Worm (Caenorhabditis elegans) whole organism, L4 larva: ENCODE data around the gene rhi-1.

ENCODE experiments used
- D1046.2 ChIP-seq: fragments of 200-800 bp; sonication (Bioruptor generic); IDR thresholded peaks from 2 replicates; pipeline ENCODE4 v1.3.6; 2022; ENCODE audit warnings: missing genetic modification characterization, missing compliant biosample characterization
- F26F4.8 ChIP-seq: fragments of 200-800 bp; sonication (Bioruptor generic); conservative IDR thresholded peaks from 2 replicates; pipeline ENCODE4 v1.3.6; 2022; ENCODE audit warnings: missing genetic modification characterization, missing compliant biosample characterization
- F44E2.7 ChIP-seq: fragments of 200-800 bp; sonication (Bioruptor generic); IDR thresholded peaks from 2 replicates; pipeline ENCODE4 v2.1.2; 2022; ENCODE audit warnings: missing genetic modification characterization, missing compliant biosample characterization
- F49E8.2 ChIP-seq: sonication (generic microtip); optimal IDR thresholded peaks from 2 replicates; lab custom pipeline; 2016; ENCODE audit warnings: missing compliant biosample characterization, mild to moderate bottlenecking, missing genetic modification characterization, borderline replicate concordance
- T20F7.1 ChIP-seq: fragments of 200-800 bp; sonication (Bioruptor generic); optimal IDR thresholded peaks from 2 replicates; lab custom pipeline; 2018; ENCODE audit warnings: mild to moderate bottlenecking, missing genetic modification characterization, missing compliant biosample characterization
- Y48G9A.11 ChIP-seq: fragments of 200-800 bp; sonication (Bioruptor generic); IDR thresholded peaks from 2 replicates; pipeline ENCODE4 v1.3.6; 2022; ENCODE audit warnings: missing genetic modification reagents, missing genetic modification characterization, missing compliant biosample characterization
- Y5F2A.4 ChIP-seq: fragments of 200-800 bp; sonication (Bioruptor generic); optimal IDR thresholded peaks from 2 replicates; lab custom pipeline; 2018; ENCODE audit warnings: mild to moderate bottlenecking, missing genetic modification characterization, missing compliant biosample characterization
- Y75B8A.6 ChIP-seq: fragments of 200-800 bp; sonication (Bioruptor generic); IDR thresholded peaks from 2 replicates; pipeline ENCODE4 v1.3.6; 2022; ENCODE audit warnings: missing genetic modification reagents, missing genetic modification characterization, missing compliant biosample characterization
- aha-1 ChIP-seq: fragments of 150-350 bp; peaks from one replicate; lab custom pipeline; 2014; ENCODE audit warnings: missing biosample characterization, missing genetic modification characterization
- aly-2 ChIP-seq: sonication (generic microtip); optimal IDR thresholded peaks from 2 replicates; lab custom pipeline; 2018; ENCODE audit warnings: missing biosample characterization, missing genetic modification characterization
- ceh-44 ChIP-seq: fragments of 200-800 bp; sonication (Bioruptor generic); IDR thresholded peaks from 2 replicates; pipeline ENCODE4 v1.3.6; 2022; ENCODE audit warnings: missing genetic modification reagents, missing genetic modification characterization, missing compliant biosample characterization
- cey-2 ChIP-seq: sonication (generic microtip); optimal IDR thresholded peaks from 3 replicates; lab custom pipeline; 2017; ENCODE audit warnings: missing genetic modification characterization, mild to moderate bottlenecking, missing compliant biosample characterization, antibody characterized with exemption, borderline replicate concordance; ENCODE audit not compliant: insufficient read depth
- daf-16 ChIP-seq, 3 experiments: sonication (generic microtip); optimal IDR thresholded peaks; 2 replicates each; lab custom pipeline; 2016 to 2017; ENCODE audit warnings: missing genetic modification characterization in 3 of 3, missing genetic modification reagents in 3 of 3, mild to moderate bottlenecking in 2 of 3, missing compliant biosample characterization in 2 of 3, missing biosample characterization in 1 of 3, moderate library complexity in 1 of 3
- daf-19 ChIP-seq: fragments of 200-800 bp; sonication (Bioruptor generic); conservative IDR thresholded peaks from 2 replicates; pipeline ENCODE4 v1.3.6; 2022; ENCODE audit warnings: missing genetic modification characterization, missing compliant biosample characterization
- dmd-6 ChIP-seq: fragments of 200-800 bp; sonication (Bioruptor generic); IDR thresholded peaks from 2 replicates; pipeline ENCODE4 v1.3.6; 2022; ENCODE audit warnings: missing genetic modification reagents, missing genetic modification characterization, missing compliant biosample characterization
- dve-1 ChIP-seq: sonication (generic microtip); optimal IDR thresholded peaks from 2 replicates; lab custom pipeline; 2017; ENCODE audit warnings: antibody characterized with exemption, mild to moderate bottlenecking, missing genetic modification characterization, missing compliant biosample characterization; ENCODE audit not compliant: insufficient read depth
- fkh-10 ChIP-seq: fragments of 150-350 bp; optimal IDR thresholded peaks from 2 replicates; lab custom pipeline; 2014; ENCODE audit warnings: missing biosample characterization, missing genetic modification reagents, missing genetic modification characterization
- fos-1 ChIP-seq: fragments of 150-350 bp; optimal IDR thresholded peaks from 2 replicates; lab custom pipeline; 2014; ENCODE audit warnings: missing biosample characterization, missing genetic modification characterization
- hif-1 ChIP-seq, 2 experiments: sonication (generic microtip); optimal IDR thresholded peaks; 2 replicates each; lab custom pipeline; 2016 to 2017; ENCODE audit warnings: missing compliant biosample characterization in 2 of 2, missing genetic modification characterization in 2 of 2, missing genetic modification reagents in 2 of 2, missing genotype in 2 of 2, mild to moderate bottlenecking in 1 of 2
- hlh-11 ChIP-seq: fragments of 200-800 bp; sonication (Bioruptor generic); optimal IDR thresholded peaks from 2 replicates; lab custom pipeline; 2018; ENCODE audit warnings: mild to moderate bottlenecking, missing genetic modification characterization, missing compliant biosample characterization
- lim-7 ChIP-seq: fragments of 200-800 bp; sonication (Bioruptor generic); IDR thresholded peaks from 2 replicates; pipeline ENCODE4 v1.3.6; 2022; ENCODE audit warnings: missing genetic modification characterization, missing compliant biosample characterization
- lin-15B ChIP-seq: fragments of 150-350 bp; sonication (generic microtip); optimal IDR thresholded peaks from 3 replicates; lab custom pipeline; 2014; ENCODE audit warnings: missing biosample characterization, missing genetic modification characterization
- lin-29 ChIP-seq: fragments of 200-800 bp; sonication (Bioruptor generic); IDR thresholded peaks from 2 replicates; pipeline ENCODE4 v1.3.6; 2022; ENCODE audit warnings: missing genetic modification reagents, missing genetic modification characterization, missing compliant biosample characterization
- lin-39 ChIP-seq: fragments of 150-350 bp; optimal IDR thresholded peaks from 2 replicates; lab custom pipeline; 2014; ENCODE audit warnings: missing biosample characterization, missing genetic modification reagents, missing genetic modification characterization
- lsy-2 ChIP-seq, 2 experiments: fragments of 150-350 bp in 1 of 2; sonication (generic microtip) in 1 of 2; optimal IDR thresholded peaks; 2 replicates each; lab custom pipeline; 2014 to 2017; ENCODE audit warnings: missing biosample characterization in 2 of 2, missing genetic modification characterization in 2 of 2
- madf-5 ChIP-seq, 2 experiments: fragments of 200-800 bp; sonication (Bioruptor generic); IDR thresholded peaks; 2 replicates each; pipeline ENCODE4 v1.3.6; 2022; ENCODE audit warnings: missing compliant biosample characterization in 2 of 2, missing genetic modification characterization in 2 of 2
- mdl-1 ChIP-seq, 2 experiments: fragments of 150-350 bp in 1 of 2; sonication (generic microtip) in 1 of 2; optimal IDR thresholded peaks; 2 replicates each; lab custom pipeline; 2014 to 2017; ENCODE audit warnings: missing biosample characterization in 2 of 2, missing genetic modification characterization in 2 of 2
- mdt-29 ChIP-seq: fragments of 200-800 bp; sonication (Bioruptor generic); IDR thresholded peaks from 2 replicates; pipeline ENCODE4 v1.3.6; 2022; ENCODE audit warnings: missing genetic modification reagents, missing genetic modification characterization, missing compliant biosample characterization
- nhr-11 ChIP-seq: fragments of 150-350 bp; optimal IDR thresholded peaks from 2 replicates; lab custom pipeline; 2014; ENCODE audit warnings: missing biosample characterization, missing genetic modification characterization
- nhr-28 ChIP-seq: fragments of 150-350 bp; optimal IDR thresholded peaks from 2 replicates; lab custom pipeline; 2014; ENCODE audit warnings: missing biosample characterization, missing genetic modification characterization
- nhr-41 ChIP-seq: fragments of 200-800 bp; sonication (Bioruptor generic); IDR thresholded peaks from 2 replicates; pipeline ENCODE4 v1.3.6; 2022; ENCODE audit warnings: missing genetic modification reagents, missing genetic modification characterization, missing compliant biosample characterization
- nhr-6 ChIP-seq: fragments of 150-350 bp; optimal IDR thresholded peaks from 2 replicates; lab custom pipeline; 2014; ENCODE audit warnings: missing biosample characterization, missing genetic modification characterization
- pha-4 ChIP-seq, 2 experiments: fragments of 150-350 bp in 1 of 2; fragments of 200-800 bp in 1 of 2; sonication (Bioruptor generic) in 1 of 2; IDR thresholded peaks in 1 of 2; optimal IDR thresholded peaks in 1 of 2; 2 replicates each; pipeline versions ENCODE4 v1.3.6 to Lab custom; 2014 to 2022; ENCODE audit warnings: missing genetic modification characterization in 2 of 2, missing genetic modification reagents in 2 of 2, missing biosample characterization in 1 of 2, missing compliant biosample characterization in 1 of 2
- php-3 ChIP-seq: fragments of 200-800 bp; sonication (Bioruptor generic); IDR thresholded peaks from 2 replicates; pipeline ENCODE4 v1.3.6; 2022; ENCODE audit warnings: missing genetic modification reagents, missing genetic modification characterization, missing compliant biosample characterization
- pqm-1 ChIP-seq: sonication (generic microtip); optimal IDR thresholded peaks from 2 replicates; lab custom pipeline; 2017; ENCODE audit warnings: missing biosample characterization, missing genetic modification characterization
- saeg-2 ChIP-seq: fragments of 200-800 bp; sonication (Bioruptor generic); IDR thresholded peaks from 2 replicates; pipeline ENCODE4 v1.3.6; 2022; ENCODE audit warnings: missing genetic modification reagents, missing genetic modification characterization, missing compliant biosample characterization
- spr-1 ChIP-seq: sonication (generic microtip); optimal IDR thresholded peaks from 2 replicates; lab custom pipeline; 2016; ENCODE audit warnings: mild to moderate bottlenecking, missing genetic modification characterization, missing compliant biosample characterization
- tra-1 ChIP-seq: fragments of 200-800 bp; sonication (Bioruptor generic); IDR thresholded peaks from 2 replicates; pipeline ENCODE4 v1.3.6; 2022; ENCODE audit warnings: missing genetic modification reagents, missing genetic modification characterization, missing compliant biosample characterization
- unc-39 ChIP-seq: sonication (generic microtip); optimal IDR thresholded peaks from 2 replicates; lab custom pipeline; 2017; ENCODE audit warnings: missing biosample characterization, missing genetic modification characterization
- unc-62 ChIP-seq, 3 experiments: fragments of 150-350 bp in 1 of 3; sonication (generic microtip); optimal IDR thresholded peaks in 2 of 3; peaks in 1 of 3; 1 replicate in 1 of 3; 2 replicates in 2 of 3; lab custom pipeline; 2014 to 2017; ENCODE audit warnings: missing biosample characterization in 3 of 3, missing genetic modification characterization in 3 of 3, missing genetic modification reagents in 3 of 3, missing genotype in 1 of 3
- ztf-7 ChIP-seq: fragments of 150-350 bp; optimal IDR thresholded peaks from 2 replicates; lab custom pipeline; 2014; ENCODE audit warnings: missing biosample characterization, missing genetic modification characterization

The rhi-1 gene

ce11 chrX:4492199-4492598, 16.1 kb upstream of the rhi-1 start, which contains the start of gene F46H6.5:
Gene F46H6.5, minus strand, starts transcription at chrX:4492208.
- TF ChIP-seq daf-16 (GFP tag; optimal IDR thresholded peaks at IDR 0.05; lab: Kevin White, UChicago) = no peak
- peak; percentile 50 for TF ChIP-seq daf-16 (tag; optimal IDR thresholded peaks at IDR 0.05; lab: Kevin White, UChicago)
- no peak for TF ChIP-seq D1046.2 (GFP tag; lab: Robert Waterston, UW)
- no peak for TF ChIP-seq ceh-44
- TF ChIP-seq T20F7.1 (GFP tag; lab: Kevin White, UChicago) = no peak
- TF ChIP-seq unc-39 (tag; lab: Kevin White, UChicago) = no peak
- TF ChIP-seq pha-4 (GFP tag; IDR thresholded peaks at IDR 0.05; lab: Robert Waterston, UW) = no peak
- peak; percentile 55 for TF ChIP-seq pha-4 (tag; optimal IDR thresholded peaks at IDR 0.05; lab: Kevin White, UChicago)
- TF ChIP-seq lin-29 (GFP tag; lab: Robert Waterston, UW) = no peak
- TF ChIP-seq ztf-7 (tag; lab: Kevin White, UChicago) = no peak
- no peak for TF ChIP-seq lin-15B
- TF ChIP-seq madf-5 (GFP tag; IDR thresholded peaks at IDR 0.05; lab: Robert Waterston, UW) = no peak
- TF ChIP-seq nhr-41 (GFP tag; lab: Robert Waterston, UW) = no peak
- TF ChIP-seq nhr-6 (tag; lab: Kevin White, UChicago) = no peak
- TF ChIP-seq dmd-6 (GFP tag; lab: Robert Waterston, UW) = no peak
- TF ChIP-seq dve-1 = peak; percentile 37

ce11 chrX:4493439-4494006, 14.8 kb upstream of the rhi-1 start:
- TF ChIP-seq Y48G9A.11 (no peak), aha-1 (tag; lab: Kevin White, UChicago) (peak; percentile 96)

- TF ChIP-seq hlh-11 (tag; lab: Kevin White, UChicago) (no peak), fkh-10 (GFP tag; lab: Kevin White, UChicago) (no peak), Y75B8A.6 (no peak), fos-1 (no peak), unc-62 (GFP tag; optimal IDR thresholded peaks at IDR 0.05 in 1 of 2; lab: Kevin White, UChicago) (peak in 1 of 2 experiments; percentile 87), unc-62 (tag; optimal IDR thresholded peaks at IDR 0.05; lab: Kevin White, UChicago) (no peak), F26F4.8 (GFP tag; lab: Robert Waterston, UW) (no peak), lsy-2 (tag; optimal IDR thresholded peaks at IDR 0.05; lab: Kevin White, UChicago) (no peak), nhr-28 (tag; lab: Kevin White, UChicago) (peak; percentile 15), Y5F2A.4 (no peak)
- TF ChIP-seq, all 104 proteins: peak for 2
Measured at ce11 chrX:4495814-4496567, 12.3 kb upstream of the rhi-1 start.

ce11 chrX:4498078-4498477, 10.2 kb upstream of the rhi-1 start:
- no peak for TF ChIP-seq F44E2.7 (GFP tag; lab: Robert Waterston, UW)
- TF ChIP-seq F49E8.2 (tag; lab: Kevin White, UChicago) = no peak
- TF ChIP-seq hif-1 (tag; optimal IDR thresholded peaks at IDR 0.05; lab: Kevin White, UChicago) = no peak
- no peak for TF ChIP-seq mdt-29 (GFP tag; lab: Robert Waterston, UW)
- TF ChIP-seq spr-1 = no peak
- TF ChIP-seq daf-16 (GFP tag; optimal IDR thresholded peaks at IDR 0.05; lab: Kevin White, UChicago) = no peak
- TF ChIP-seq daf-16 (tag; optimal IDR thresholded peaks at IDR 0.05; lab: Kevin White, UChicago) = peak; percentile 92
- peak in 1 of 2 experiments; percentile 59 for TF ChIP-seq mdl-1 (tag; optimal IDR thresholded peaks at IDR 0.05; lab: Kevin White, UChicago)
- no peak for TF ChIP-seq lin-39 (tag; lab: Kevin White, UChicago)
- no peak for TF ChIP-seq cey-2 (tag; lab: Kevin White, UChicago)
- TF ChIP-seq daf-19 (GFP tag; lab: Robert Waterston, UW) = no peak
- TF ChIP-seq T20F7.1 (GFP tag; lab: Kevin White, UChicago) = no peak
- TF ChIP-seq php-3 (GFP tag; lab: Robert Waterston, UW) = 0 out of 2 replicates have a peak, but pooled peaks have one; percentile 37
- 0 out of 2 replicates have a peak, but pooled peaks have one; percentile 21 for TF ChIP-seq tra-1 (GFP tag; lab: Robert Waterston, UW)
- peak; percentile 82 for TF ChIP-seq pqm-1 (tag; lab: Kevin White, UChicago)
- TF ChIP-seq saeg-2 (GFP tag; lab: Robert Waterston, UW) = no peak
- no peak for TF ChIP-seq aly-2
- TF ChIP-seq Y75B8A.6 = no peak
- no peak for TF ChIP-seq lim-7 (GFP tag; lab: Robert Waterston, UW)
- TF ChIP-seq unc-39 (tag; lab: Kevin White, UChicago) = no peak
- peak; percentile 81 for TF ChIP-seq nhr-28 (tag; lab: Kevin White, UChicago)
- TF ChIP-seq ztf-7 (tag; lab: Kevin White, UChicago) = no peak
- TF ChIP-seq nhr-6 (tag; lab: Kevin White, UChicago) = no peak
- no peak for TF ChIP-seq ceh-44
- no peak for TF ChIP-seq nhr-11 (tag; lab: Kevin White, UChicago)
